Fruit fly (Drosophila melanogaster): Measurements from ENCODE around the gene Galk.

DNA sequence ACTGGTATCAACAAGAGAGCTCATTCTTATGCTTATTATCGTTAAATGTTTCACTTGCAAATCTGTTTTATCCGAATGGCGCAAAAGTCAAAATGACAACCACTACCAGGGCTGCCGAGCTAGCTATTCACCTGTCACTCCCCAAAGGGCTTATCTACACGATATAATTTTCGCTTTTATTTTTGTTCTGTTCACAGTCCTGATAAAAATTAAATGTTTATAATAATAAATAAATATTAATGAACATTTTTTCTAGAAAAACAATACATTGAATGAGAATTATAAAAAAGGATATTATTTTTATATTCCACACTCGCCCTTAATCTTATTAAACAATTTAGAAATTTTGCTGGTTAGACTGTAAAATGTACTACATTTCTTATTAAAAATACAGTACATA is 23.8 kb upstream of the Galk start, which contains the start of gene CG5194:
- TF ChIP-seq psq (optimal IDR thresholded peaks at IDR 0.05) (no peak), pan (optimal IDR thresholded peaks at IDR 0.05) (no peak), usp (GFP tag; optimal IDR thresholded peaks at IDR 0.05) (no peak)
